Fruit fly (Drosophila melanogaster) whole organism, wandering third instar larva: ENCODE data around the gene Rrp40.

ENCODE experiments used
- Abd-B ChIP-seq: fragments of >200 bp; optimal IDR thresholded peaks from 2 replicates; lab custom pipeline; 2017; ENCODE audit warnings: missing biosample characterization, missing genetic modification characterization
- CG32264 ChIP-seq: fragments of 200-800 bp; sonication (Bioruptor generic); optimal IDR thresholded peaks from 2 replicates; lab custom pipeline; 2016; ENCODE audit warnings: missing biosample characterization, missing genetic modification characterization
- CG9705 ChIP-seq: fragments of 200-800 bp; sonication (Bioruptor generic); optimal IDR thresholded peaks from 2 replicates; lab custom pipeline; 2018; ENCODE audit warnings: missing biosample characterization, mild to moderate bottlenecking, missing genetic modification characterization
- CrebA ChIP-seq: fragments of 200-800 bp; sonication (Bioruptor generic); optimal IDR thresholded peaks from 2 replicates; lab custom pipeline; 2016; ENCODE audit warnings: missing biosample characterization, mild to moderate bottlenecking, missing genetic modification characterization, borderline replicate concordance
- Dfd ChIP-seq: fragments of >200 bp; optimal IDR thresholded peaks from 2 replicates; lab custom pipeline; 2017; ENCODE audit warnings: missing biosample characterization, missing genetic modification characterization
- Dif ChIP-seq: fragments of 200-275, 200-300 bp; sonication (Bioruptor generic); optimal IDR thresholded peaks from 2 replicates; lab custom pipeline; 2018; ENCODE audit warnings: missing biosample characterization, missing genetic modification characterization; ENCODE audit not compliant: partially characterized antibody
- GATAd ChIP-seq: sonication (Bioruptor generic); optimal IDR thresholded peaks from 2 replicates; lab custom pipeline; 2016; ENCODE audit warnings: missing biosample characterization, missing genetic modification characterization
- HLH106 ChIP-seq: fragments of 200-800 bp; optimal IDR thresholded peaks from 3 replicates; lab custom pipeline; 2019; ENCODE audit warnings: missing biosample characterization, mild to moderate bottlenecking, missing genetic modification characterization, moderate library complexity
- Hnf4 ChIP-seq: fragments of 200-800 bp; sonication (Bioruptor generic); optimal IDR thresholded peaks from 2 replicates; lab custom pipeline; 2016; ENCODE audit warnings: missing biosample characterization, mild to moderate bottlenecking, missing genetic modification characterization
- Hr78 ChIP-seq: fragments of >200 bp; optimal IDR thresholded peaks from 2 replicates; lab custom pipeline; 2017; ENCODE audit warnings: missing biosample characterization, missing genetic modification characterization
- Hr83 ChIP-seq: fragments of 200-300 bp; sonication (Bioruptor generic); optimal IDR thresholded peaks from 2 replicates; lab custom pipeline; 2016; ENCODE audit warnings: missing biosample characterization, mild to moderate bottlenecking, missing genetic modification characterization, moderate library complexity; ENCODE audit not compliant: poor library complexity, severe bottlenecking
- Jra ChIP-seq: sonication (Bioruptor generic); optimal IDR thresholded peaks from 2 replicates; lab custom pipeline; 2016; ENCODE audit warnings: missing biosample characterization, missing genetic modification characterization
- Mio ChIP-seq: sonication (Bioruptor generic); optimal IDR thresholded peaks from 2 replicates; lab custom pipeline; 2016; ENCODE audit warnings: missing biosample characterization, missing genetic modification characterization
- Myc ChIP-seq: fragments of >200 bp; optimal IDR thresholded peaks from 2 replicates; lab custom pipeline; 2017
- N ChIP-seq: fragments of >200 bp; optimal IDR thresholded peaks from 2 replicates; lab custom pipeline; 2018; ENCODE audit warnings: missing biosample characterization, missing external identifiers, missing genetic modification characterization
- OdsH ChIP-seq: fragments of 200-800 bp; sonication (Bioruptor generic); optimal IDR thresholded peaks from 2 replicates; lab custom pipeline; 2016; ENCODE audit warnings: missing biosample characterization, mild to moderate bottlenecking, missing genetic modification characterization
- Rel ChIP-seq, 2 experiments: fragments of 200-800 bp; sonication (Bioruptor generic) in 1 of 2; optimal IDR thresholded peaks; 2 replicates in 1 of 2; 3 replicates in 1 of 2; lab custom pipeline; 2016 to 2019; ENCODE audit warnings: mild to moderate bottlenecking in 2 of 2, missing biosample characterization in 2 of 2, missing genetic modification characterization in 2 of 2, moderate library complexity in 1 of 2
- Sp1 ChIP-seq: fragments of 200-800 bp; sonication (Bioruptor generic); optimal IDR thresholded peaks from 3 replicates; lab custom pipeline; 2019; ENCODE audit warnings: missing biosample characterization, mild to moderate bottlenecking, missing genetic modification characterization, moderate library complexity
- Vsx2 ChIP-seq: fragments of 200-300, 225-300 bp; sonication (Bioruptor generic); optimal IDR thresholded peaks from 2 replicates; lab custom pipeline; 2018; ENCODE audit warnings: missing biosample characterization, missing genetic modification characterization; ENCODE audit not compliant: partially characterized antibody
- br ChIP-seq: fragments of 200-800 bp; sonication (Bioruptor generic); optimal IDR thresholded peaks from 2 replicates; lab custom pipeline; 2016; ENCODE audit warnings: missing biosample characterization, missing genetic modification characterization
- brk ChIP-seq: fragments of 200-800 bp; sonication (Bioruptor generic); optimal IDR thresholded peaks from 2 replicates; lab custom pipeline; 2016; ENCODE audit warnings: missing biosample characterization, mild to moderate bottlenecking, missing genetic modification characterization
- dl ChIP-seq, 2 experiments: fragments of 175-275, 200-275 bp in 1 of 2; fragments of 200-275 bp in 1 of 2; sonication (Bioruptor generic); optimal IDR thresholded peaks; lab custom pipeline; 2018; ENCODE audit warnings: mild to moderate bottlenecking in 2 of 2, missing biosample characterization in 2 of 2, missing genetic modification characterization in 2 of 2, moderate library complexity in 2 of 2; ENCODE audit not compliant: partially characterized antibody in 2 of 2, insufficient read depth in 1 of 2
- dmrt93B ChIP-seq: fragments of 200-800 bp; sonication (Bioruptor generic); optimal IDR thresholded peaks from 2 replicates; lab custom pipeline; 2018; ENCODE audit warnings: missing biosample characterization, mild to moderate bottlenecking, missing genetic modification characterization
- dsf ChIP-seq: sonication (Bioruptor generic); optimal IDR thresholded peaks from 2 replicates; lab custom pipeline; 2016; ENCODE audit warnings: missing biosample characterization, missing genetic modification characterization, borderline replicate concordance
- ey ChIP-seq: fragments of 200-800 bp; sonication (Bioruptor generic); optimal IDR thresholded peaks from 2 replicates; lab custom pipeline; 2016; ENCODE audit warnings: missing biosample characterization, missing genetic modification characterization
- foxo ChIP-seq, 2 experiments: fragments of 200-800 bp; sonication (Bioruptor generic); optimal IDR thresholded peaks; 2 replicates in 1 of 2; 3 replicates in 1 of 2; lab custom pipeline; 2016 to 2017; ENCODE audit warnings: missing biosample characterization in 2 of 2, missing genetic modification characterization in 2 of 2
- fru ChIP-seq: fragments of 200-800 bp; sonication (Bioruptor generic); optimal IDR thresholded peaks from 3 replicates; lab custom pipeline; 2016; ENCODE audit warnings: missing biosample characterization, mild to moderate bottlenecking, missing genetic modification characterization
- h ChIP-seq: fragments of 200-800 bp; sonication (Bioruptor generic); optimal IDR thresholded peaks from 3 replicates; lab custom pipeline; 2016; ENCODE audit warnings: missing biosample characterization, mild to moderate bottlenecking, missing genetic modification characterization
- jim ChIP-seq: fragments of 175-275, 200-325 bp; sonication (Bioruptor generic); optimal IDR thresholded peaks from 2 replicates; lab custom pipeline; 2016; ENCODE audit warnings: missing biosample characterization, mild to moderate bottlenecking, missing genetic modification characterization
- lola ChIP-seq: fragments of >200 bp; optimal IDR thresholded peaks from 2 replicates; lab custom pipeline; 2017; ENCODE audit warnings: missing biosample characterization, missing genetic modification characterization
- pan ChIP-seq: fragments of >200 bp; optimal IDR thresholded peaks from 2 replicates; lab custom pipeline; 2017
- psq ChIP-seq: fragments of 200-800 bp; sonication (Bioruptor generic); optimal IDR thresholded peaks from 3 replicates; lab custom pipeline; 2017; ENCODE audit warnings: missing biosample characterization, mild to moderate bottlenecking, missing genetic modification characterization, moderate library complexity
- rgr ChIP-seq: fragments of 200-800 bp; sonication (Bioruptor generic); optimal IDR thresholded peaks from 3 replicates; lab custom pipeline; 2016; ENCODE audit warnings: missing biosample characterization, mild to moderate bottlenecking, missing genetic modification characterization
- sage ChIP-seq: fragments of 200-800 bp; sonication (Bioruptor generic); optimal IDR thresholded peaks from 2 replicates; lab custom pipeline; 2016; ENCODE audit warnings: missing biosample characterization, mild to moderate bottlenecking, missing genetic modification characterization
- sv ChIP-seq: fragments of 200-800 bp; sonication (Bioruptor generic); optimal IDR thresholded peaks from 3 replicates; lab custom pipeline; 2016; ENCODE audit warnings: missing biosample characterization, missing genetic modification characterization
- tai ChIP-seq: sonication (Bioruptor generic); optimal IDR thresholded peaks from 2 replicates; lab custom pipeline; 2016; ENCODE audit warnings: missing biosample characterization, missing genetic modification characterization
- usp ChIP-seq: fragments of >200 bp; optimal IDR thresholded peaks from 2 replicates; lab custom pipeline; 2017; ENCODE audit warnings: missing biosample characterization, missing genetic modification characterization
- woc ChIP-seq: sonication (Bioruptor generic); optimal IDR thresholded peaks from 2 replicates; lab custom pipeline; 2016; ENCODE audit warnings: missing biosample characterization, mild to moderate bottlenecking, missing genetic modification characterization

The Rrp40 gene

DNA sequence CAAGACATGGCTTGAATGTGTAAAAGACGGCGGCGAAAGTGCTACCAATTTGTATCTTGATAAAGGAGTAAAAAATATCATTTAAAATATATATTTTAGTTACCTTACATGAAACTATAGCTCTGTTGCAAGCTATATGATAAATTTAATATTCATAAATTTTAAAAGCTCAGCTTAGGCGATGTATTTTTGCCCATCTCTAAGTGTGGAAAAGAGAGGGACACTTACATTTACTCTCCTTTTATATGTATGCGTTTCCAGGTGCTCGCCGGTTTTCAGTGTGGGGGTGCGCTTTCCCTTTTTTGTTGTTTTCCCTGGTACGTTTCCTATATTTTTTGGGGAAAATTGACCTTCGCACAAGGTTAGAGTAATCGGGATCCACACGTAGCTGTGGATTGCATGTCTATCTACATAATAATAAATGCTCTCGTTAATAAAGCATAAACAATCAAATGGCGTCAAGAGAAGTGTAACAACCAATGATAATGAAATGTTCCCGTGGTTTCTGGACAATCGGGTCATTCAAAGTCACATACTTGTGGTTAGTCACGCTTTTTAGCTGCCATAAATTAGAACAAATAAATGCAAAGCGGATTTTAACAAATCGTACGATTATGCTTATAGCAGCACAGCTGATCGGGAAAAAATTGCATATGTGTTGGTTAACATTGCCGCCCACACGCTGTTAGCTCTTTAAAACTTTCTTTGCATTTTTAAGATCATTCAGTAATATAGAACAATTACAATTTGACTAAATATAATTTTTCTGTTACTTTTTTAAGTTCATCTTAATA, 509 bp upstream of the Rrp40 start (continued):
- TF ChIP-seq Sp1 (GFP tag; lab: Kevin White, UChicago), result peak; percentile 100
- TF ChIP-seq Hnf4 (GFP tag; lab: Kevin White, UChicago), result peak; percentile 93
- TF ChIP-seq, all 38 proteins: peak for 25

dm6 chr2L:1729607-1730011, 1.1 kb downstream of the Rrp40 start, which contains the start of the genes Eno and CG31937:
TSS of gene Eno (minus strand) at chr2L:1729636.
TSS of gene CG31937 (plus strand) at chr2L:1729887.
- no peak for TF ChIP-seq Dfd
- peak; percentile 51 for TF ChIP-seq HLH106 (tag; lab: Kevin White, UChicago)
- peak; percentile 38 for TF ChIP-seq rgr
- TF ChIP-seq brk (GFP tag; lab: Kevin White, UChicago), result no peak
- no peak for TF ChIP-seq Hr78
- TF ChIP-seq dmrt93B (GFP tag; lab: Kevin White, UChicago), result no peak
- TF ChIP-seq dsf (GFP tag; lab: Kevin White, UChicago), result no peak
- TF ChIP-seq OdsH (GFP tag; lab: Kevin White, UChicago), result peak; percentile 31
- peak; percentile 8 for TF ChIP-seq CG9705 (GFP tag; lab: Kevin White, UChicago)
- peak; percentile 79 for TF ChIP-seq woc (GFP tag; lab: Kevin White, UChicago)
- peak; percentile 4 for TF ChIP-seq sv
- no peak for TF ChIP-seq tai (GFP tag; lab: Kevin White, UChicago)
- no peak for TF ChIP-seq sage (GFP tag; lab: Kevin White, UChicago)
- peak; percentile 63 for TF ChIP-seq Sp1 (GFP tag; lab: Kevin White, UChicago)
- no peak for TF ChIP-seq lola (GFP tag; lab: Kevin White, UChicago)
- peak in 1 of 2 experiments; percentile 48 for TF ChIP-seq foxo (GFP tag; optimal IDR thresholded peaks at IDR 0.05; lab: Kevin White, UChicago)
- TF ChIP-seq Vsx2 (GFP tag; lab: Kevin White, UChicago), result no peak
- no peak for TF ChIP-seq dl (GFP tag; optimal IDR thresholded peaks at IDR 0.05; lab: Kevin White, UChicago; ENCODE audit: insufficient read depth in 1 of 2, partially characterized antibody in 2 of 2)
- no peak for TF ChIP-seq usp (GFP tag; lab: Kevin White, UChicago)
- no peak for TF ChIP-seq N (GFP tag; lab: Kevin White, UChicago)
- TF ChIP-seq pan (lab: Kevin White, UChicago), result no peak
- TF ChIP-seq h, result peak; percentile 47
- no peak for TF ChIP-seq jim (GFP tag; lab: Kevin White, UChicago)
- TF ChIP-seq GATAd (GFP tag; lab: Kevin White, UChicago), result no peak
- peak; percentile 43 for TF ChIP-seq psq
- no peak for TF ChIP-seq Hr83
- no peak for TF ChIP-seq Abd-B (GFP tag; lab: Kevin White, UChicago)
- TF ChIP-seq Jra, result no peak
- peak; percentile 76 for TF ChIP-seq Myc (lab: Kevin White, UChicago)
- TF ChIP-seq br, result peak; percentile 74
- peak; percentile 31 for TF ChIP-seq ey (GFP tag; lab: Kevin White, UChicago)
- no peak for TF ChIP-seq Rel (GFP tag; optimal IDR thresholded peaks at IDR 0.05; lab: Kevin White, UChicago)
- TF ChIP-seq Rel (tag; optimal IDR thresholded peaks at IDR 0.05; lab: Kevin White, UChicago), result peak; percentile 8
- no peak for TF ChIP-seq CG32264
- peak; percentile 40 for TF ChIP-seq fru
- TF ChIP-seq CrebA (GFP tag; lab: Kevin White, UChicago), result no peak
- peak; percentile 68 for TF ChIP-seq Hnf4 (GFP tag; lab: Kevin White, UChicago)
- TF ChIP-seq Mio (GFP tag; lab: Kevin White, UChicago), result no peak
- peak; percentile 11 for TF ChIP-seq Dif (GFP tag; lab: Kevin White, UChicago)
